Worm (Caenorhabditis elegans) whole organism, L4 larva: ENCODE data around the gene mps-1.

Experiments used
- F26F4.8 ChIP-seq: fragments of 200-800 bp; sonication (Bioruptor generic); conservative IDR thresholded peaks from 2 replicates; pipeline ENCODE4 v1.3.6; 2022; ENCODE audit warnings: missing genetic modification characterization, missing compliant biosample characterization
- F37D6.2 ChIP-seq: sonication (generic microtip); optimal IDR thresholded peaks from 2 replicates; lab custom pipeline; 2016; ENCODE audit warnings: mild to moderate bottlenecking, missing genetic modification characterization, missing compliant biosample characterization
- R02D3.7 ChIP-seq: fragments of 150-350 bp; sonication (generic microtip); optimal IDR thresholded peaks from 3 replicates; lab custom pipeline; 2014; ENCODE audit warnings: missing biosample characterization, missing genetic modification characterization
- T20F7.1 ChIP-seq: fragments of 200-800 bp; sonication (Bioruptor generic); optimal IDR thresholded peaks from 2 replicates; lab custom pipeline; 2018; ENCODE audit warnings: mild to moderate bottlenecking, missing genetic modification characterization, missing compliant biosample characterization
- T26A8.4 ChIP-seq: fragments of 200-800 bp; sonication (Bioruptor generic); IDR thresholded peaks from 2 replicates; pipeline ENCODE4 v1.3.6; 2022; ENCODE audit warnings: missing genetic modification characterization, missing compliant biosample characterization
- Y105C5A.15 ChIP-seq: fragments of 200-800 bp; sonication (Bioruptor generic); IDR thresholded peaks from 2 replicates; pipeline ENCODE4 v1.3.6; 2022; ENCODE audit warnings: missing genetic modification characterization, missing compliant biosample characterization
- Y48G9A.11 ChIP-seq: fragments of 200-800 bp; sonication (Bioruptor generic); IDR thresholded peaks from 2 replicates; pipeline ENCODE4 v1.3.6; 2022; ENCODE audit warnings: missing genetic modification reagents, missing genetic modification characterization, missing compliant biosample characterization
- ZK337.2 ChIP-seq: fragments of 200-800 bp; sonication (Bioruptor generic); IDR thresholded peaks from 2 replicates; pipeline ENCODE4 v1.3.6; 2022; ENCODE audit warnings: missing genetic modification reagents, missing genetic modification characterization, missing compliant biosample characterization
- ZK546.5 ChIP-seq, 2 experiments: sonication (generic microtip); optimal IDR thresholded peaks; 2 replicates each; lab custom pipeline; 2017; ENCODE audit warnings: missing biosample characterization in 2 of 2, missing genetic modification characterization in 2 of 2
- aha-1 ChIP-seq: fragments of 150-350 bp; peaks from one replicate; lab custom pipeline; 2014; ENCODE audit warnings: missing biosample characterization, missing genetic modification characterization
- arid-1 ChIP-seq: fragments of 200-800 bp; sonication (Bioruptor generic); conservative IDR thresholded peaks from 2 replicates; pipeline ENCODE4 v1.3.6; 2022; ENCODE audit warnings: missing genetic modification reagents, missing genetic modification characterization, missing compliant biosample characterization
- ceh-20 ChIP-seq: fragments of 200-800 bp; sonication (Bioruptor generic); IDR thresholded peaks from 2 replicates; pipeline ENCODE4 v1.3.6; 2022; ENCODE audit warnings: missing genetic modification reagents, missing genetic modification characterization, missing compliant biosample characterization
- ceh-32 ChIP-seq: sonication (generic microtip); optimal IDR thresholded peaks from 2 replicates; lab custom pipeline; 2016; ENCODE audit warnings: mild to moderate bottlenecking, missing genetic modification characterization, missing compliant biosample characterization; ENCODE audit not compliant: poor library complexity
- ceh-62 ChIP-seq: sonication (generic microtip); optimal IDR thresholded peaks from 2 replicates; lab custom pipeline; 2017; ENCODE audit warnings: missing biosample characterization, missing genetic modification characterization
- ces-1 ChIP-seq: fragments of 150-350 bp; sonication (generic microtip); optimal IDR thresholded peaks from 4 replicates; lab custom pipeline; 2014; ENCODE audit warnings: missing biosample characterization, missing genetic modification reagents, missing genetic modification characterization
- ctbp-1 ChIP-seq: fragments of 200-800 bp; sonication (Bioruptor generic); IDR thresholded peaks from 2 replicates; pipeline ENCODE4 v1.3.6; 2022; ENCODE audit warnings: missing genetic modification reagents, missing genetic modification characterization, missing compliant biosample characterization
- daf-8 ChIP-seq: fragments of 200-800 bp; sonication (Bioruptor generic); IDR thresholded peaks from 2 replicates; pipeline ENCODE4 v1.3.6; 2022; ENCODE audit warnings: missing genetic modification characterization, missing compliant biosample characterization
- egl-43 ChIP-seq: fragments of 200-800 bp; sonication (Bioruptor generic); IDR thresholded peaks from 2 replicates; pipeline ENCODE4 v1.3.6; 2022; ENCODE audit warnings: missing genetic modification reagents, missing genetic modification characterization, missing compliant biosample characterization
- fkh-10 ChIP-seq: fragments of 150-350 bp; optimal IDR thresholded peaks from 2 replicates; lab custom pipeline; 2014; ENCODE audit warnings: missing biosample characterization, missing genetic modification reagents, missing genetic modification characterization
- fos-1 ChIP-seq: fragments of 150-350 bp; optimal IDR thresholded peaks from 2 replicates; lab custom pipeline; 2014; ENCODE audit warnings: missing biosample characterization, missing genetic modification characterization
- gei-8 ChIP-seq: fragments of 200-800 bp; sonication (Bioruptor generic); optimal IDR thresholded peaks from 2 replicates; lab custom pipeline; 2018; ENCODE audit warnings: mild to moderate bottlenecking, missing genetic modification characterization, missing compliant biosample characterization
- hlh-11 ChIP-seq: fragments of 200-800 bp; sonication (Bioruptor generic); optimal IDR thresholded peaks from 2 replicates; lab custom pipeline; 2018; ENCODE audit warnings: mild to moderate bottlenecking, missing genetic modification characterization, missing compliant biosample characterization
- hlh-30 ChIP-seq: sonication (generic microtip); optimal IDR thresholded peaks from 2 replicates; lab custom pipeline; 2017; ENCODE audit warnings: antibody characterized with exemption, mild to moderate bottlenecking, missing genetic modification characterization, missing compliant biosample characterization; ENCODE audit not compliant: insufficient read depth
- hmg-1.1 ChIP-seq: fragments of 200-800 bp; sonication (Bioruptor generic); IDR thresholded peaks from 2 replicates; pipeline ENCODE4 v1.3.6; 2022; ENCODE audit warnings: missing genetic modification reagents, missing genetic modification characterization, missing compliant biosample characterization
- lir-3 ChIP-seq: sonication (generic microtip); optimal IDR thresholded peaks from 2 replicates; lab custom pipeline; 2016; ENCODE audit warnings: mild to moderate bottlenecking, missing genetic modification characterization, missing compliant biosample characterization
- lsy-2 ChIP-seq, 2 experiments: fragments of 150-350 bp in 1 of 2; sonication (generic microtip) in 1 of 2; optimal IDR thresholded peaks; 2 replicates each; lab custom pipeline; 2014 to 2017; ENCODE audit warnings: missing biosample characterization in 2 of 2, missing genetic modification characterization in 2 of 2
- madf-5 ChIP-seq, 2 experiments: fragments of 200-800 bp; sonication (Bioruptor generic); IDR thresholded peaks; 2 replicates each; pipeline ENCODE4 v1.3.6; 2022; ENCODE audit warnings: missing compliant biosample characterization in 2 of 2, missing genetic modification characterization in 2 of 2
- mxl-2 ChIP-seq: fragments of 200-800 bp; sonication (Bioruptor generic); conservative IDR thresholded peaks from 2 replicates; pipeline ENCODE4 v1.3.6; 2022; ENCODE audit warnings: missing genetic modification reagents, missing genetic modification characterization, missing compliant biosample characterization
- mxl-3 ChIP-seq: fragments of 200-800 bp; sonication (Bioruptor generic); optimal IDR thresholded peaks from 2 replicates; lab custom pipeline; 2018; ENCODE audit warnings: mild to moderate bottlenecking, missing genetic modification characterization, missing compliant biosample characterization
- nhr-10 ChIP-seq: fragments of 150-350 bp; optimal IDR thresholded peaks from 2 replicates; lab custom pipeline; 2014; ENCODE audit warnings: missing biosample characterization, missing genetic modification characterization
- nhr-11 ChIP-seq: fragments of 150-350 bp; optimal IDR thresholded peaks from 2 replicates; lab custom pipeline; 2014; ENCODE audit warnings: missing biosample characterization, missing genetic modification characterization
- nhr-111 ChIP-seq: fragments of 200-800 bp; sonication (Bioruptor generic); optimal IDR thresholded peaks from 2 replicates; lab custom pipeline; 2018; ENCODE audit warnings: mild to moderate bottlenecking, missing genetic modification characterization, missing compliant biosample characterization
- nhr-237 ChIP-seq: sonication (generic microtip); optimal IDR thresholded peaks from 2 replicates; lab custom pipeline; 2017; ENCODE audit warnings: missing biosample characterization, missing genetic modification characterization
- nhr-25 ChIP-seq: sonication (generic microtip); optimal IDR thresholded peaks from 2 replicates; lab custom pipeline; 2017; ENCODE audit warnings: missing genetic modification characterization, mild to moderate bottlenecking, missing compliant biosample characterization, antibody characterized with exemption, moderate library complexity, borderline replicate concordance; ENCODE audit not compliant: insufficient read depth
- nhr-41 ChIP-seq: fragments of 200-800 bp; sonication (Bioruptor generic); IDR thresholded peaks from 2 replicates; pipeline ENCODE4 v1.3.6; 2022; ENCODE audit warnings: missing genetic modification reagents, missing genetic modification characterization, missing compliant biosample characterization
- nhr-76 ChIP-seq: fragments of 150-350 bp; optimal IDR thresholded peaks from 2 replicates; lab custom pipeline; 2014; ENCODE audit warnings: missing biosample characterization, missing genetic modification characterization
- nhr-77 ChIP-seq: fragments of 150-350 bp; optimal IDR thresholded peaks from 2 replicates; lab custom pipeline; 2014; ENCODE audit warnings: missing biosample characterization, missing genetic modification characterization
- pqm-1 ChIP-seq: sonication (generic microtip); optimal IDR thresholded peaks from 2 replicates; lab custom pipeline; 2017; ENCODE audit warnings: missing biosample characterization, missing genetic modification characterization
- sdz-12 ChIP-seq: fragments of 200-800 bp; sonication (Bioruptor generic); optimal IDR thresholded peaks from 2 replicates; lab custom pipeline; 2018; ENCODE audit warnings: mild to moderate bottlenecking, missing genetic modification characterization, missing compliant biosample characterization
- set-16 ChIP-seq: fragments of 200-800 bp; sonication (Bioruptor generic); IDR thresholded peaks from 2 replicates; pipeline ENCODE4 v1.3.6; 2022; ENCODE audit warnings: missing genetic modification reagents, missing genetic modification characterization, missing compliant biosample characterization
- skn-1 ChIP-seq: fragments of 150-350 bp; optimal IDR thresholded peaks from 2 replicates; lab custom pipeline; 2014; ENCODE audit warnings: missing biosample characterization, missing genetic modification characterization
- snpc-4 ChIP-seq: fragments of 150-350 bp; optimal IDR thresholded peaks from 2 replicates; lab custom pipeline; 2014; ENCODE audit warnings: missing biosample characterization, missing genetic modification characterization
- spr-1 ChIP-seq: sonication (generic microtip); optimal IDR thresholded peaks from 2 replicates; lab custom pipeline; 2016; ENCODE audit warnings: mild to moderate bottlenecking, missing genetic modification characterization, missing compliant biosample characterization
- spr-3 ChIP-seq: fragments of 200-800 bp; sonication (Bioruptor generic); optimal IDR thresholded peaks from 2 replicates; lab custom pipeline; 2018; ENCODE audit warnings: mild to moderate bottlenecking, missing genetic modification characterization, missing compliant biosample characterization
- tag-97 ChIP-seq: fragments of 200-800 bp; sonication (Bioruptor generic); IDR thresholded peaks from 2 replicates; pipeline ENCODE4 v1.3.6; 2022; ENCODE audit warnings: missing genetic modification characterization, missing compliant biosample characterization
- unc-130 ChIP-seq: sonication (generic microtip); optimal IDR thresholded peaks from 2 replicates; lab custom pipeline; 2016; ENCODE audit warnings: missing genetic modification reagents, missing genetic modification characterization, missing compliant biosample characterization
- unc-62 ChIP-seq, 3 experiments: fragments of 150-350 bp in 1 of 3; sonication (generic microtip); optimal IDR thresholded peaks in 2 of 3; peaks in 1 of 3; 1 replicate in 1 of 3; 2 replicates in 2 of 3; lab custom pipeline; 2014 to 2017; ENCODE audit warnings: missing biosample characterization in 3 of 3, missing genetic modification characterization in 3 of 3, missing genetic modification reagents in 3 of 3, missing genotype in 1 of 3
- vab-7 ChIP-seq: fragments of 200-800 bp; sonication (Bioruptor generic); IDR thresholded peaks from 2 replicates; pipeline ENCODE4 v1.3.6; 2022; ENCODE audit warnings: missing genetic modification reagents, missing genetic modification characterization, missing compliant biosample characterization
- zag-1 ChIP-seq: fragments of 150-350 bp; optimal IDR thresholded peaks from 2 replicates; lab custom pipeline; 2014; ENCODE audit warnings: missing biosample characterization, missing genetic modification characterization
- zip-2 ChIP-seq: fragments of 150-350 bp; optimal IDR thresholded peaks from 2 replicates; lab custom pipeline; 2014; ENCODE audit warnings: missing biosample characterization, missing genetic modification characterization
- ztf-7 ChIP-seq: fragments of 150-350 bp; optimal IDR thresholded peaks from 2 replicates; lab custom pipeline; 2014; ENCODE audit warnings: missing biosample characterization, missing genetic modification characterization

mps-1 gene

ce11 chrII:6250782-6251461, 43.2 kb downstream of the mps-1 start, which contains the start of gene phb-2 (continued):
- TF ChIP-seq F37D6.2 (tag; lab: Kevin White, UChicago) (no peak), pqm-1 (tag; lab: Kevin White, UChicago) (no peak), nhr-77 (peak; percentile 52), fos-1 (tag; lab: Kevin White, UChicago) (no peak), ceh-62 (tag; lab: Kevin White, UChicago) (no peak), daf-8 (GFP tag; lab: Robert Waterston, UW) (no peak), lir-3 (tag; lab: Kevin White, UChicago) (no peak), ctbp-1 (GFP tag; lab: Robert Waterston, UW) (no peak), ZK337.2 (GFP tag; lab: Robert Waterston, UW) (no peak), lsy-2 (tag; optimal IDR thresholded peaks at IDR 0.05; lab: Kevin White, UChicago) (peak; percentile 27 to 89), ceh-32 (tag; lab: Kevin White, UChicago) (no peak), nhr-11 (tag; lab: Kevin White, UChicago) (peak; percentile 41), Y48G9A.11 (no peak), gei-8 (no peak), ces-1 (no peak), ztf-7 (tag; lab: Kevin White, UChicago) (no peak), T20F7.1 (peak; percentile 67), nhr-10 (tag; lab: Kevin White, UChicago) (no peak), unc-130 (GFP tag; lab: Kevin White, UChicago) (peak; percentile 55), zip-2 (no peak), spr-1 (no peak), F26F4.8 (GFP tag; lab: Robert Waterston, UW) (no peak), nhr-25 (peak; percentile 54), skn-1 (no peak), zag-1 (tag; lab: Kevin White, UChicago) (no peak), fkh-10 (GFP tag; lab: Kevin White, UChicago) (no peak), egl-43 (GFP tag; lab: Robert Waterston, UW) (no peak), spr-3 (GFP tag; lab: Kevin White, UChicago) (no peak), nhr-76 (tag; lab: Kevin White, UChicago) (no peak), mxl-3 (GFP tag; lab: Kevin White, UChicago) (no peak), arid-1 (GFP tag; lab: Robert Waterston, UW) (no peak; the same call in 1 of the 2 replicates), snpc-4 (tag; lab: Kevin White, UChicago) (no peak), ZK546.5 (tag; optimal IDR thresholded peaks at IDR 0.05; lab: Kevin White, UChicago) (no peak), ceh-20 (no peak), aha-1 (tag; lab: Kevin White, UChicago) (peak; percentile 95), hlh-11 (tag; lab: Kevin White, UChicago) (peak; percentile 53), vab-7 (GFP tag; lab: Robert Waterston, UW) (0 out of 2 replicates have a peak, but pooled peaks have one; percentile 33), nhr-41 (GFP tag; lab: Robert Waterston, UW) (no peak), nhr-111 (no peak), T26A8.4 (GFP tag; lab: Robert Waterston, UW) (peak; percentile 70), unc-62 (GFP tag; optimal IDR thresholded peaks at IDR 0.05 in 1 of 2; lab: Kevin White, UChicago) (no peak), unc-62 (tag; optimal IDR thresholded peaks at IDR 0.05; lab: Kevin White, UChicago) (no peak), hlh-30 (tag; lab: Kevin White, UChicago) (peak; percentile 81), nhr-237 (tag; lab: Kevin White, UChicago) (no peak), Y105C5A.15 (GFP tag; lab: Robert Waterston, UW) (no peak), sdz-12 (GFP tag; lab: Kevin White, UChicago) (no peak), R02D3.7 (tag; lab: Kevin White, UChicago) (no peak), set-16 (no peak), mxl-2 (GFP tag; lab: Robert Waterston, UW) (no peak), madf-5 (GFP tag; IDR thresholded peaks at IDR 0.05; lab: Robert Waterston, UW) (no peak), tag-97 (no peak), hmg-1.1 (GFP tag; lab: Robert Waterston, UW) (peak; percentile 77)
